Worm (Caenorhabditis elegans) whole organism, late embryonic: ENCODE measurements around the gene trpp-11.

Experiments
- K09A11.1 ChIP-seq: sonication (generic microtip); optimal IDR thresholded peaks from 2 replicates; lab custom pipeline; 2017; ENCODE audit warnings: antibody characterized with exemption, mild to moderate bottlenecking, missing genetic modification characterization, missing compliant biosample characterization; ENCODE audit not compliant: insufficient read depth
- Y22D7AL.16 ChIP-seq: sonication (generic microtip); optimal IDR thresholded peaks from 2 replicates; lab custom pipeline; 2016; ENCODE audit warnings: missing genetic modification characterization, missing compliant biosample characterization
- ama-1 ChIP-seq: fragments of 150-350 bp; optimal IDR thresholded peaks from 2 replicates; lab custom pipeline; 2014
- ceh-2 ChIP-seq: sonication (generic microtip); optimal IDR thresholded peaks from 2 replicates; lab custom pipeline; 2016; ENCODE audit warnings: missing genotype, missing genetic modification characterization, missing compliant biosample characterization
- ceh-24 ChIP-seq: sonication (generic microtip); optimal IDR thresholded peaks from 2 replicates; lab custom pipeline; 2016; ENCODE audit warnings: mild to moderate bottlenecking, missing genetic modification characterization, missing compliant biosample characterization
- ceh-30 ChIP-seq: fragments of 150-350 bp; optimal IDR thresholded peaks from 2 replicates; lab custom pipeline; 2014; ENCODE audit warnings: missing biosample characterization, missing genetic modification characterization
- ceh-34 ChIP-seq: sonication (generic microtip); optimal IDR thresholded peaks from 2 replicates; lab custom pipeline; 2016; ENCODE audit warnings: mild to moderate bottlenecking, missing genetic modification characterization, missing compliant biosample characterization
- ceh-45 ChIP-seq: fragments of 200-800 bp; sonication (Bioruptor generic); IDR thresholded peaks from 2 replicates; pipeline ENCODE4 v1.3.6; 2022; ENCODE audit warnings: missing genetic modification reagents, missing genetic modification characterization, missing compliant biosample characterization
- ceh-48 ChIP-seq: sonication (generic microtip); optimal IDR thresholded peaks from 2 replicates; lab custom pipeline; 2016; ENCODE audit warnings: missing genetic modification characterization, inconsistent platforms, missing compliant biosample characterization
- ceh-6 ChIP-seq: fragments of 200-800 bp; sonication (Bioruptor generic); optimal IDR thresholded peaks from 2 replicates; lab custom pipeline; 2018; ENCODE audit warnings: mild to moderate bottlenecking, missing genetic modification characterization, missing compliant biosample characterization
- ceh-9 ChIP-seq: sonication (generic microtip); optimal IDR thresholded peaks from 2 replicates; lab custom pipeline; 2016; ENCODE audit warnings: mild to moderate bottlenecking, missing genetic modification characterization, inconsistent platforms, missing compliant biosample characterization
- elt-2 ChIP-seq: sonication (generic microtip); optimal IDR thresholded peaks from 2 replicates; lab custom pipeline; 2016; ENCODE audit warnings: missing genetic modification reagents, missing genetic modification characterization, missing compliant biosample characterization
- elt-4 ChIP-seq: sonication (generic microtip); optimal IDR thresholded peaks from 2 replicates; lab custom pipeline; 2016; ENCODE audit warnings: missing genetic modification characterization, missing compliant biosample characterization
- fkh-10 ChIP-seq: fragments of 150-350 bp; optimal IDR thresholded peaks from 2 replicates; lab custom pipeline; 2014; ENCODE audit warnings: missing biosample characterization, missing genetic modification reagents, missing genetic modification characterization
- gmeb-2 ChIP-seq: sonication (generic microtip); optimal IDR thresholded peaks from 2 replicates; lab custom pipeline; 2016; ENCODE audit warnings: missing genetic modification characterization, inconsistent platforms, missing compliant biosample characterization
- hlh-13 ChIP-seq: fragments of 200-800 bp; sonication (Bioruptor generic); optimal IDR thresholded peaks from 2 replicates; lab custom pipeline; 2018; ENCODE audit warnings: mild to moderate bottlenecking, missing genetic modification characterization, missing compliant biosample characterization
- hlh-30 ChIP-seq: sonication (generic microtip); optimal IDR thresholded peaks from 2 replicates; lab custom pipeline; 2017; ENCODE audit warnings: antibody characterized with exemption, missing genetic modification characterization, missing compliant biosample characterization; ENCODE audit not compliant: insufficient read depth
- hlh-8 ChIP-seq: sonication (generic microtip); optimal IDR thresholded peaks from 2 replicates; lab custom pipeline; 2016; ENCODE audit warnings: missing genotype, missing genetic modification characterization, missing compliant biosample characterization
- lim-6 ChIP-seq: sonication (generic microtip); optimal IDR thresholded peaks from 2 replicates; lab custom pipeline; 2016; ENCODE audit warnings: missing genetic modification characterization, missing compliant biosample characterization
- madf-2 ChIP-seq: sonication (generic microtip); optimal IDR thresholded peaks from 2 replicates; lab custom pipeline; 2017; ENCODE audit warnings: missing genetic modification characterization, missing compliant biosample characterization
- nhr-232 ChIP-seq: sonication (generic microtip); optimal IDR thresholded peaks from 2 replicates; lab custom pipeline; 2016; ENCODE audit warnings: missing genetic modification characterization, missing compliant biosample characterization
- npax-4 ChIP-seq: sonication (generic microtip); optimal IDR thresholded peaks from 2 replicates; lab custom pipeline; 2016; ENCODE audit warnings: missing genetic modification characterization, missing compliant biosample characterization
- odd-2 ChIP-seq: sonication (generic microtip); optimal IDR thresholded peaks from 2 replicates; lab custom pipeline; 2017; ENCODE audit warnings: antibody characterized with exemption, mild to moderate bottlenecking, missing genetic modification characterization, missing compliant biosample characterization
- pag-3 ChIP-seq: sonication (generic microtip); optimal IDR thresholded peaks from 2 replicates; lab custom pipeline; 2016; ENCODE audit warnings: missing compliant biosample characterization, missing genetic modification characterization, borderline replicate concordance
- pax-1 ChIP-seq: fragments of 150-350 bp; optimal IDR thresholded peaks from 2 replicates; lab custom pipeline; 2014; ENCODE audit warnings: missing biosample characterization, missing genetic modification characterization
- pha-2 ChIP-seq: sonication (generic microtip); optimal IDR thresholded peaks from 2 replicates; lab custom pipeline; 2017; ENCODE audit warnings: mild to moderate bottlenecking, missing genetic modification characterization, missing compliant biosample characterization
- pha-4 ChIP-seq: fragments of 150-350 bp; optimal IDR thresholded peaks from 2 replicates; lab custom pipeline; 2018; ENCODE audit warnings: missing biosample characterization, missing genetic modification reagents, missing genetic modification characterization
- pqm-1 ChIP-seq: sonication (generic microtip); optimal IDR thresholded peaks from 2 replicates; lab custom pipeline; 2016; ENCODE audit warnings: missing genetic modification characterization, missing compliant biosample characterization
- pros-1 ChIP-seq: fragments of 150-350 bp; optimal IDR thresholded peaks from 2 replicates; lab custom pipeline; 2014; ENCODE audit warnings: missing biosample characterization, missing genetic modification reagents, missing genetic modification characterization
- sdc-2 ChIP-seq: sonication (generic microtip); optimal IDR thresholded peaks from 2 replicates; lab custom pipeline; 2016; ENCODE audit warnings: missing genotype, missing genetic modification characterization, missing compliant biosample characterization
- sox-2 ChIP-seq: fragments of 200-800 bp; sonication (Bioruptor generic); IDR thresholded peaks from 2 replicates; pipeline ENCODE4 v1.3.6; 2022; ENCODE audit warnings: missing genetic modification reagents, missing genetic modification characterization, missing compliant biosample characterization
- sox-4 ChIP-seq: sonication (generic microtip); optimal IDR thresholded peaks from 2 replicates; lab custom pipeline; 2017; ENCODE audit warnings: mild to moderate bottlenecking, missing genetic modification characterization, inconsistent platforms, missing compliant biosample characterization
- syd-9 ChIP-seq: sonication (generic microtip); optimal IDR thresholded peaks from 2 replicates; lab custom pipeline; 2016; ENCODE audit warnings: mild to moderate bottlenecking, missing genetic modification characterization, moderate library complexity, missing compliant biosample characterization
- tbx-2 ChIP-seq: sonication (generic microtip); optimal IDR thresholded peaks from 2 replicates; lab custom pipeline; 2016; ENCODE audit warnings: missing genetic modification characterization, missing compliant biosample characterization
- unc-3 ChIP-seq, 2 experiments: fragments of 200-800 bp in 1 of 2; sonication (Bioruptor generic) in 1 of 2; sonication (generic microtip) in 1 of 2; conservative IDR thresholded peaks in 1 of 2; optimal IDR thresholded peaks in 1 of 2; 2 replicates each; pipeline versions ENCODE4 v1.3.6 to Lab custom; 2016 to 2022; ENCODE audit warnings: missing compliant biosample characterization in 2 of 2, missing genetic modification characterization in 2 of 2, missing genetic modification reagents in 1 of 2
- unc-55 ChIP-seq: sonication (generic microtip); optimal IDR thresholded peaks from 2 replicates; lab custom pipeline; 2017; ENCODE audit warnings: missing biosample characterization, missing genetic modification reagents, missing genetic modification characterization
- unc-86 ChIP-seq: sonication (generic microtip); optimal IDR thresholded peaks from 2 replicates; lab custom pipeline; 2016; ENCODE audit warnings: missing genetic modification characterization, missing compliant biosample characterization

trpp-11 gene

DNA sequence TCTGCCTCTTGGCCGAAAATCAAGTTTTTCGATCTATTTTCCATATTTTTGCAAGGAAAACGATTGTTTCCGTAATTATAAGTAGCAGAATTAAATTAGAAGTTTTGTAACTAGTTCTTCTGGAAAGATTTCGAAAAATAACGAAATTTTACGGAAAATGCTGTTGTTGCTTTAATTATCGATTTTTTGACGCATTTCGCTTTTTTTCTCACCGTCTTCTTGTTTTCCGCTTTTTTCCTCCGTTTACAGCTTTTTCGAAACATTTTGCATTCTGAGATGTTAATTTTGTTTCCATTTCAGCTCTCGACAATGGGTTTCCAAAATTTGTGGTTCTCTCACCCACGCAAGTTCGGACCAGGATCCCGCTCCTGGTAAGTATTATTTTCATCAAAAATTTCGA is 936 bp upstream of the trpp-11 start, which contains the start of gene rps-29:
Gene rps-29, plus strand, starts transcription at position 301 of the 400 bp plus-strand sequence.
- TF ChIP-seq ceh-48 (peak; percentile 30), ceh-34 (tag; lab: Kevin White, UChicago) (no peak)
- TF ChIP-seq, all 69 proteins: peak for 1

DNA sequence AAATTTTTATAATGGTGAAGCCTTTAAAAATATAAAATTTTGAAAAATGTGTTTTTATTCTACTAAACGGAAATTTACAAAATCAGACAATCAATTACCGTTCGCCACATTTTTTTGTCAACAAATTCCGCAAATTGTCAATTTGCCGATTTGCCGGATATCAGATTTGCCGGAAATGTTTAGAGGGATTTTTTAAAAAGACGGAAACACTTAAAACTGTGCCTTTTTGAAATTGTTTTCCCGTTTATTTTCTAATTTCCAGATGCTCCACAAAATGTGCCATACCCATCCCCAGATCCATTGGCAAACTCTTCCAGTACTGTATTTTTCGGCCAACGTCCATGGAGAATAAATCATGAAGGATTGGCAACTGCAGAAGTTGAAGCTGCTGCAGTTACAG is 2.6 kb downstream of the trpp-11 start:
- TF ChIP-seq hlh-8 (tag; lab: Kevin White, UChicago) (no peak), ceh-30 (tag; lab: Kevin White, UChicago) (no peak), pros-1 (tag; lab: Kevin White, UChicago) (no peak), ceh-6 (no peak), odd-2 (no peak)

DNA sequence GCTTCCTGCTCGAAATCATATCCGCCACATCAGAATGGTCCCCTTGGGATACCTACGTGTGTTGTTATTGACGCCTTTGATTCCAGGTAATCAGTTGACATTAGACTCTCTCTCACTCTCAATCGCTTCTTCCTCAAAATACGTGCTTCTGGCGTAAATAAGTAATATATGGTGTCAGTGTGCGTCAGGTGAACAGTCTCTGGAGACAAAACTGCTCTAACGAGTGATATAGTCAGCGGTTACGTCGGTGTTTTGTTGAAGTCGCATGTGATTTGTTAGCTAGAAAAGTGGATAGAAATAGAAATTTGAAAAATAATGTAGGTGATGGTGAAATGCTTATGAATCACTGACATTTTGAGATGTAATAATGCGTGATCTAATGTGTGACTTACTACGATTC is 7.1 kb downstream of the trpp-11 start:
- no peak for TF ChIP-seq lim-6 (tag; lab: Kevin White, UChicago)
- no peak for TF ChIP-seq ceh-9 (tag; lab: Kevin White, UChicago)
- no peak for TF ChIP-seq pax-1 (tag; lab: Kevin White, UChicago)
- TF ChIP-seq hlh-13 (GFP tag; lab: Kevin White, UChicago), result no peak
- TF ChIP-seq ceh-45, result no peak
- TF ChIP-seq npax-4, result no peak
- no peak for TF ChIP-seq madf-2 (tag; lab: Kevin White, UChicago)
- no peak for TF ChIP-seq unc-3 (GFP tag; conservative IDR thresholded peaks at IDR 0.05; lab: Robert Waterston, UW)
- no peak for TF ChIP-seq unc-3 (tag; optimal IDR thresholded peaks at IDR 0.05; lab: Kevin White, UChicago)
- TF ChIP-seq fkh-10 (GFP tag; lab: Kevin White, UChicago), result no peak

DNA sequence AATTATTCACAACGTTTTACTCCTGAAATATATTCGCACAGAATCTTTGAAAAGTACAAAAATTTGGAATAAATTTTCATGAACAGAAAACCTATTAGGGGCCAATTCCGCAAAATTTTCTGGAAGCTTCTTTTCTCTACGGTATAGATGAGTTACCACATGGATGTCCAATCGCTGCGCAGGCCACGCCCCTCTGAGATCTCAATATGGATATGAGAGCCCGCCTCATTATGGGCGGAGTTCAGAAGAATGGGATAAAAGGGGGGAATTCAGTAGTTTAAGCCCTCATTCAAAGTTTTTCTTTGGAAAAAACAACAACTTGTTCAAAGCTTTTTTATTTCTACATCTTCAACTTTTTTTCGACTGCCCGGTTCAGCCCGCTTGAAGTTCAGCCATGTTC is 16.6 kb downstream of the trpp-11 start, which contains the start of gene daf-7:
Gene daf-7, plus strand, starts transcription at position 301 of the 400 bp plus-strand sequence.
- no peak for TF ChIP-seq madf-2 (tag; lab: Kevin White, UChicago)
- TF ChIP-seq ceh-2, result no peak
- no peak for TF ChIP-seq pha-4
- no peak for TF ChIP-seq pax-1 (tag; lab: Kevin White, UChicago)
- TF ChIP-seq nhr-232, result no peak
- TF ChIP-seq ceh-24, result no peak
- no peak for TF ChIP-seq ceh-45
- TF ChIP-seq K09A11.1 (tag; lab: Kevin White, UChicago), result no peak
- no peak for TF ChIP-seq tbx-2 (tag; lab: Kevin White, UChicago)
- TF ChIP-seq ceh-6, result no peak
- no peak for TF ChIP-seq unc-55 (GFP tag; lab: Kevin White, UChicago)
- TF ChIP-seq hlh-30 (tag; lab: Kevin White, UChicago), result no peak
- no peak for TF ChIP-seq syd-9 (tag; lab: Kevin White, UChicago)
- TF ChIP-seq elt-4 (tag; lab: Kevin White, UChicago), result no peak
- TF ChIP-seq pros-1 (tag; lab: Kevin White, UChicago), result no peak
- TF ChIP-seq pag-3, result no peak
- TF ChIP-seq Y22D7AL.16, result no peak
- no peak for TF ChIP-seq pha-2 (tag; lab: Kevin White, UChicago)
- TF ChIP-seq, all 69 proteins: peak for 0

DNA sequence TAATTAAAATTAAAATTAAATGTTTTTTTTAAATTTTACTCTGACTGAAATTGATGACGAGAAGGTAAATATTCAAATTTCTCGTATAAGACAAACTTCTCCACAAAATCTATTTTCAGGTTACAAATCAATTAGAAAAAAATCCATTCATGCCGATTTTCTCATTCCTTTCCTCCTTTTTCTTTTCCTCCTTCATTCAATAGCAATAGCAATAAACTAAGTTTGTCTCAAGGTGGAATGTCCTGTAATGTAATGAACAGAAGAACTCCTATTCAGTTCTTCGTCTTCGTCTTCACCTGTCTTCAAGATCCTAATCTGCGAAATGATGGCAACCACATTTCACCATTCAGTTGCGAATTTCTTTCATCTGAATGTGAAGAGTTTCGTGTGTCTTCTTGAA is 20.9 kb downstream of the trpp-11 start, which contains the start of gene dac-1:
Gene dac-1, plus strand, starts transcription at position 301 of the 400 bp plus-strand sequence.
- no peak for TF ChIP-seq pqm-1
- TF ChIP-seq sox-2 (GFP tag; lab: Robert Waterston, UW), result no peak
- no peak for TF ChIP-seq syd-9 (tag; lab: Kevin White, UChicago)
- no peak for TF ChIP-seq unc-86
- no peak for TF ChIP-seq gmeb-2 (tag; lab: Kevin White, UChicago)

DNA sequence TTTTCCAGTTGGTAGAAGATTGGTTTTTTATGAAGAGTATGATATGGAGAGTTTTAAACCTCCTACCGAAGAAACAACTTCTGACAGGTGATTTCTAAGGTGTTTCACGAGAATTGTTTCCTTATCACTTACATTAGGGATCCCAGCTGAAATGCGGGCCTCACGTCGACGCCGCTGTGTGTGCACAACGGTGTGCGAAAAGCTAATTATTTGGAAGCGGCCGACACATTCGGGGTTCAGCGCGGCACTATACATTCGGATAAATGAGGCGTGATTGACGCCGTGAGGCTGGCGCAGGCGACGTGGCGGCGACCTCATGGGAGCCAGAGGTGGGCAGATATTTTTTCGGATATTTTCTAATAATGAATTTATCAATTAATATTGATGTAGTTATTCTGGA is 24.4 kb downstream of the trpp-11 start:
- no peak for TF ChIP-seq ceh-2
- TF ChIP-seq sox-2 (GFP tag; lab: Robert Waterston, UW), result no peak
- TF ChIP-seq hlh-30 (tag; lab: Kevin White, UChicago), result no peak
- no peak for TF ChIP-seq ceh-45
- TF ChIP-seq lim-6 (tag; lab: Kevin White, UChicago), result no peak
- TF ChIP-seq unc-55 (GFP tag; lab: Kevin White, UChicago), result no peak
- TF ChIP-seq odd-2, result no peak
- no peak for TF ChIP-seq elt-4 (tag; lab: Kevin White, UChicago)
- no peak for TF ChIP-seq sdc-2
- TF ChIP-seq ama-1 (lab: Kevin White, UChicago), result no peak
- no peak for TF ChIP-seq elt-2 (tag; lab: Kevin White, UChicago)
- TF ChIP-seq sox-4 (tag; lab: Kevin White, UChicago), result no peak
